Fruit fly (Drosophila melanogaster) whole organism, larva: ENCODE data around the gene CG33170.

ENCODE experiments used
- noc ChIP-seq: fragments of 200-800 bp; sonication (Bioruptor generic); optimal IDR thresholded peaks from 3 replicates; lab custom pipeline; 2019; ENCODE audit warnings: missing biosample characterization, mild to moderate bottlenecking, missing genetic modification characterization, moderate library complexity

CG33170 gene

dm6 chr3L:22864254-22865060 is at the start of gene CG33170:
TSS of gene CG33170 (plus strand) at chr3L:22864600.
- TF ChIP-seq noc = no peak

- no peak for TF ChIP-seq noc
Observed at dm6 chr3L:22820190-22820589, 44.2 kb upstream of the CG33170 start.

dm6 chr3L:22821377-22821776 is 43.0 kb upstream of the CG33170 start:
- TF ChIP-seq noc = no peak

dm6 chr3L:22822544-22823175 is 41.7 kb upstream of the CG33170 start:
- TF ChIP-seq noc = peak; percentile 73

- TF ChIP-seq noc = no peak
Observed at dm6 chr3L:22823230-22823629, 41.2 kb upstream of the CG33170 start.

- TF ChIP-seq noc = peak; percentile 49
Observed at dm6 chr3L:22824668-22825192, 39.7 kb upstream of the CG33170 start.

- TF ChIP-seq noc = no peak
Observed at dm6 chr3L:22826236-22826635, 38.2 kb upstream of the CG33170 start.

dm6 chr3L:22830132-22830697 is 34.2 kb upstream of the CG33170 start:
- no peak for TF ChIP-seq noc

dm6 chr3L:22835144-22835964 is 29.0 kb upstream of the CG33170 start, which contains the start of gene jim:
TSS of gene jim (minus strand) at chr3L:22835194.
- TF ChIP-seq noc = peak; percentile 56

dm6 chr3L:22836768-22837167 is 27.6 kb upstream of the CG33170 start, which contains the start of the genes CG11226 and CG45428:
TSS of gene CG11226 (plus strand) at chr3L:22837068.
TSS of gene CG45428 (minus strand) at chr3L:22837070.
- no peak for TF ChIP-seq noc

dm6 chr3L:22837651-22838614 is 26.5 kb upstream of the CG33170 start:
- TF ChIP-seq noc = peak; percentile 74

dm6 chr3L:22839243-22839642 is 25.2 kb upstream of the CG33170 start:
- no peak for TF ChIP-seq noc

- no peak for TF ChIP-seq noc
Observed at dm6 chr3L:22839726-22840228, 24.6 kb upstream of the CG33170 start.

- TF ChIP-seq noc = no peak
Observed at dm6 chr3L:22843094-22843493, 21.3 kb upstream of the CG33170 start.

dm6 chr3L:22847679-22848118 is 16.7 kb upstream of the CG33170 start:
- TF ChIP-seq noc = no peak
